Worm (Caenorhabditis elegans) whole organism, late embryonic: ENCODE measurements around the gene K01A12.3.

Source experiments
- T23F11.4 ChIP-seq: fragments of 200-800 bp; sonication (Bioruptor generic); optimal IDR thresholded peaks from 2 replicates; lab custom pipeline; 2018; ENCODE audit warnings: mild to moderate bottlenecking, missing genetic modification characterization, missing compliant biosample characterization
- ama-1 ChIP-seq: fragments of 150-350 bp; optimal IDR thresholded peaks from 2 replicates; lab custom pipeline; 2014
- ceh-2 ChIP-seq: sonication (generic microtip); optimal IDR thresholded peaks from 2 replicates; lab custom pipeline; 2016; ENCODE audit warnings: missing genotype, missing genetic modification characterization, missing compliant biosample characterization
- ceh-48 ChIP-seq: sonication (generic microtip); optimal IDR thresholded peaks from 2 replicates; lab custom pipeline; 2016; ENCODE audit warnings: missing genetic modification characterization, inconsistent platforms, missing compliant biosample characterization
- ceh-9 ChIP-seq: sonication (generic microtip); optimal IDR thresholded peaks from 2 replicates; lab custom pipeline; 2016; ENCODE audit warnings: mild to moderate bottlenecking, missing genetic modification characterization, inconsistent platforms, missing compliant biosample characterization
- elt-2 ChIP-seq: sonication (generic microtip); optimal IDR thresholded peaks from 2 replicates; lab custom pipeline; 2016; ENCODE audit warnings: missing genetic modification reagents, missing genetic modification characterization, missing compliant biosample characterization
- eyg-1 ChIP-seq: sonication (generic microtip); optimal IDR thresholded peaks from 2 replicates; lab custom pipeline; 2016; ENCODE audit warnings: missing genotype, missing genetic modification characterization, missing compliant biosample characterization
- nhr-11 ChIP-seq: fragments of 150-350 bp; optimal IDR thresholded peaks from 2 replicates; lab custom pipeline; 2014; ENCODE audit warnings: missing biosample characterization, missing genetic modification characterization
- pag-3 ChIP-seq: sonication (generic microtip); optimal IDR thresholded peaks from 2 replicates; lab custom pipeline; 2016; ENCODE audit warnings: missing compliant biosample characterization, missing genetic modification characterization, borderline replicate concordance
- pqm-1 ChIP-seq: sonication (generic microtip); optimal IDR thresholded peaks from 2 replicates; lab custom pipeline; 2016; ENCODE audit warnings: missing genetic modification characterization, missing compliant biosample characterization
- tbx-7 ChIP-seq: sonication (generic microtip); optimal IDR thresholded peaks from 2 replicates; lab custom pipeline; 2016; ENCODE audit warnings: missing genotype, missing genetic modification characterization, missing compliant biosample characterization

- TF ChIP-seq ceh-9 (tag; lab: Kevin White, UChicago) (no peak), ama-1 (no peak), ceh-2 (tag; lab: Kevin White, UChicago) (no peak), nhr-11 (tag; lab: Kevin White, UChicago) (no peak), eyg-1 (tag; lab: Kevin White, UChicago) (no peak), pag-3 (tag; lab: Kevin White, UChicago) (no peak), T23F11.4 (no peak), pqm-1 (no peak), elt-2 (tag; lab: Kevin White, UChicago) (peak; percentile 0), ceh-48 (no peak), tbx-7 (tag; lab: Kevin White, UChicago) (no peak)
Measured at ce11 chrX:8650535-8650934, 25.5 kb upstream of the K01A12.3 start.
